Worm (Caenorhabditis elegans): ENCODE data around the gene sqv-3.
A peak's percentile ranks its signal among the peaks of the same experiment; 100 is the strongest.

ce11 chrIII:9818763-9819162 lies 38.6 kb upstream of the sqv-3 start, which contains the start of gene panl-3:
- TF ChIP-seq tbx-2 (tag; optimal IDR thresholded peaks at IDR 0.05) (no peak), ama-1 (optimal IDR thresholded peaks at IDR 0.05) (peak; percentile 60), ceh-82 (tag; optimal IDR thresholded peaks at IDR 0.05) (no peak), nhr-28 (tag; optimal IDR thresholded peaks at IDR 0.05) (no peak), aly-2 (tag; optimal IDR thresholded peaks at IDR 0.05) (no peak)

Measured in whole organism, L3 larva.